Fruit fly (Drosophila melanogaster) whole organism, embryonic: ENCODE results near the gene Cbl.

ENCODE experiments used
- B-H1 ChIP-seq: fragments of 200-800 bp; sonication (Bioruptor generic); IDR thresholded peaks from 3 replicates; pipeline ENCODE4 v1.3.6; 2022; ENCODE audit warnings: missing biosample characterization, missing genetic modification characterization
- CG10462 ChIP-seq: fragments of 200-800 bp; sonication (Bioruptor generic); optimal IDR thresholded peaks from 2 replicates; lab custom pipeline; 2016; ENCODE audit warnings: missing biosample characterization, missing genetic modification characterization
- CG10959 ChIP-seq: fragments of 200-800 bp; sonication (Bioruptor generic); IDR thresholded peaks from 2 replicates; pipeline ENCODE4 v1.3.6; 2022; ENCODE audit warnings: missing biosample characterization, missing genetic modification characterization
- CG11085 ChIP-seq: fragments of 200-800 bp; sonication (Bioruptor generic); IDR thresholded peaks from 2 replicates; pipeline ENCODE4 v1.3.6; 2022; ENCODE audit warnings: missing biosample characterization, missing genetic modification characterization
- CG11504 ChIP-seq: fragments of 200-800 bp; sonication (Bioruptor generic); optimal IDR thresholded peaks from 3 replicates; lab custom pipeline; 2019; ENCODE audit warnings: missing biosample characterization, mild to moderate bottlenecking, missing genetic modification characterization, moderate library complexity
- CG11560 ChIP-seq: fragments of 200-800 bp; sonication (Bioruptor generic); IDR thresholded peaks from 3 replicates; pipeline ENCODE4 v1.3.6; 2022; ENCODE audit warnings: missing biosample characterization, missing genetic modification characterization
- CG13775 ChIP-seq: fragments of 200-800 bp; sonication (Bioruptor generic); optimal IDR thresholded peaks from 3 replicates; lab custom pipeline; 2017; ENCODE audit warnings: missing biosample characterization, mild to moderate bottlenecking, missing genetic modification characterization
- CG15479 ChIP-seq: fragments of 200-800 bp; sonication (Bioruptor generic); optimal IDR thresholded peaks from 3 replicates; lab custom pipeline; 2019; ENCODE audit warnings: missing biosample characterization, mild to moderate bottlenecking, missing genetic modification characterization, moderate library complexity
- CG2199 ChIP-seq: fragments of 200-800 bp; sonication (Bioruptor generic); IDR thresholded peaks from 3 replicates; pipeline ENCODE4 v1.3.6; 2022; ENCODE audit warnings: missing biosample characterization, missing genetic modification characterization
- CG6791 ChIP-seq: fragments of 200-800 bp; sonication (Bioruptor generic); IDR thresholded peaks from 3 replicates; pipeline ENCODE4 v1.3.6; 2022; ENCODE audit warnings: missing biosample characterization, missing genetic modification characterization; ENCODE audit not compliant: partially characterized antibody
- CG7963 ChIP-seq: fragments of 200-800 bp; sonication (Bioruptor generic); IDR thresholded peaks from 3 replicates; pipeline ENCODE4 v1.3.6; 2022; ENCODE audit warnings: missing biosample characterization, missing genetic modification characterization; ENCODE audit not compliant: partially characterized antibody
- CG8281 ChIP-seq: fragments of 200-800 bp; sonication (Bioruptor generic); optimal IDR thresholded peaks from 2 replicates; lab custom pipeline; 2018; ENCODE audit warnings: missing biosample characterization, mild to moderate bottlenecking, missing genetic modification characterization, moderate library complexity
- CG9437 ChIP-seq: fragments of 200-800 bp; sonication (Bioruptor generic); optimal IDR thresholded peaks from 2 replicates; lab custom pipeline; 2018; ENCODE audit warnings: missing biosample characterization, mild to moderate bottlenecking, missing genetic modification characterization
- CHES-1-like ChIP-seq: fragments of 200-800 bp; sonication (Bioruptor generic); optimal IDR thresholded peaks from 2 replicates; lab custom pipeline; 2016; ENCODE audit warnings: missing biosample characterization, missing genetic modification characterization
- D19B ChIP-seq: fragments of 200-800 bp; sonication (Bioruptor generic); optimal IDR thresholded peaks from 2 replicates; lab custom pipeline; 2017; ENCODE audit warnings: missing biosample characterization, mild to moderate bottlenecking, missing genetic modification characterization
- Dad ChIP-seq: fragments of 200-800 bp; sonication (Bioruptor generic); optimal IDR thresholded peaks from 3 replicates; lab custom pipeline; 2016; ENCODE audit warnings: missing biosample characterization, missing genetic modification characterization
- Dek ChIP-seq: fragments of 200-800 bp; sonication (Bioruptor generic); optimal IDR thresholded peaks from 3 replicates; lab custom pipeline; 2019; ENCODE audit warnings: missing biosample characterization, mild to moderate bottlenecking, missing genetic modification characterization, moderate library complexity
- Dll ChIP-seq: fragments of 200-800 bp; sonication (Bioruptor generic); IDR thresholded peaks from 4 replicates; pipeline ENCODE4 v1.3.6; 2022; ENCODE audit warnings: missing biosample characterization, missing genetic modification characterization; ENCODE audit not compliant: partially characterized antibody
- Doc2 ChIP-seq: fragments of 200-800 bp; sonication (Bioruptor generic); IDR thresholded peaks from 2 replicates; pipeline ENCODE4 v1.3.6; 2022; ENCODE audit warnings: missing biosample characterization, missing genetic modification characterization
- H15 ChIP-seq: fragments of 200-800 bp; sonication (Bioruptor generic); IDR thresholded peaks from 3 replicates; pipeline ENCODE4 v1.3.6; 2022; ENCODE audit warnings: missing biosample characterization, missing genetic modification characterization
- HLH4C ChIP-seq: fragments of 200-800 bp; sonication (Bioruptor generic); IDR thresholded peaks from 3 replicates; pipeline ENCODE4 v1.3.6; 2022; ENCODE audit warnings: missing biosample characterization, missing genetic modification characterization; ENCODE audit not compliant: partially characterized antibody
- HmgZ ChIP-seq: fragments of 200-800 bp; sonication (Bioruptor generic); optimal IDR thresholded peaks from 2 replicates; lab custom pipeline; 2018; ENCODE audit warnings: missing biosample characterization, mild to moderate bottlenecking, missing genetic modification characterization
- Hmx ChIP-seq: fragments of 200-800 bp; sonication (Bioruptor generic); optimal IDR thresholded peaks from 2 replicates; lab custom pipeline; 2016; ENCODE audit warnings: missing biosample characterization, missing genetic modification characterization
- MESR4 ChIP-seq: fragments of 200-800 bp; sonication (Bioruptor generic); optimal IDR thresholded peaks from 2 replicates; lab custom pipeline; 2018; ENCODE audit warnings: missing biosample characterization, mild to moderate bottlenecking, missing genetic modification characterization, moderate library complexity
- MTF-1 ChIP-seq: fragments of 200-800 bp; sonication (Bioruptor generic); optimal IDR thresholded peaks from 2 replicates; lab custom pipeline; 2018; ENCODE audit warnings: missing biosample characterization, mild to moderate bottlenecking, missing genetic modification characterization, borderline replicate concordance
- Oaz ChIP-seq: fragments of 200-800 bp; sonication (Bioruptor generic); IDR thresholded peaks from 2 replicates; pipeline ENCODE4 v1.3.6; 2022; ENCODE audit warnings: missing biosample characterization, missing genetic modification characterization
- Pdp1 ChIP-seq, 2 experiments: fragments of 200-800 bp; sonication (Bioruptor generic); optimal IDR thresholded peaks; 3 replicates each; lab custom pipeline; 2016; ENCODE audit warnings: missing biosample characterization in 2 of 2, missing genetic modification characterization in 2 of 2, mild to moderate bottlenecking in 1 of 2, moderate library complexity in 1 of 2
- Stat92E ChIP-seq, 3 experiments: fragments of >200 bp in 2 of 3; fragments of 200-800 bp in 1 of 3; sonication (Bioruptor generic) in 1 of 3; optimal IDR thresholded peaks; 2 replicates each; lab custom pipeline; 2017 to 2019; ENCODE audit warnings: missing biosample characterization in 3 of 3, missing genetic modification characterization in 3 of 3, mild to moderate bottlenecking in 1 of 3, moderate library complexity in 1 of 3
- bigmax ChIP-seq: fragments of 200-800 bp; sonication (Bioruptor generic); optimal IDR thresholded peaks from 2 replicates; lab custom pipeline; 2018; ENCODE audit warnings: missing biosample characterization, mild to moderate bottlenecking, missing genetic modification characterization
- chm ChIP-seq: fragments of 200-800 bp; sonication (Bioruptor generic); IDR thresholded peaks from 2 replicates; pipeline ENCODE4 v1.3.6; 2022; ENCODE audit warnings: missing biosample characterization, missing genetic modification characterization
- crol ChIP-seq: fragments of 200-800 bp; sonication (Bioruptor generic); IDR thresholded peaks from 2 replicates; pipeline ENCODE4 v1.3.6; 2022; ENCODE audit warnings: missing biosample characterization, missing genetic modification characterization
- dan ChIP-seq: fragments of 200-800 bp; sonication (Bioruptor generic); IDR thresholded peaks from 2 replicates; pipeline ENCODE4 v1.3.6; 2022; ENCODE audit warnings: missing biosample characterization, missing genetic modification characterization
- dm ChIP-seq: fragments of 200-800 bp; sonication (Bioruptor generic); optimal IDR thresholded peaks from 3 replicates; lab custom pipeline; 2016; ENCODE audit warnings: missing biosample characterization, missing genetic modification characterization
- en ChIP-seq: fragments of 200-800 bp; sonication (Bioruptor generic); optimal IDR thresholded peaks from 2 replicates; lab custom pipeline; 2016; ENCODE audit warnings: missing biosample characterization, missing genetic modification characterization
- eve ChIP-seq, 2 experiments: fragments of >200 bp; optimal IDR thresholded peaks; 2 replicates each; lab custom pipeline; 2017; ENCODE audit warnings: missing biosample characterization in 2 of 2, missing genetic modification characterization in 2 of 2
- gsb-n ChIP-seq: fragments of 200-800 bp; sonication (Bioruptor generic); optimal IDR thresholded peaks from 3 replicates; lab custom pipeline; 2018; ENCODE audit warnings: missing biosample characterization, mild to moderate bottlenecking, missing genetic modification characterization
- klu ChIP-seq: fragments of 200-800 bp; sonication (Bioruptor generic); IDR thresholded peaks from 2 replicates; pipeline ENCODE4 v1.3.6; 2022; ENCODE audit warnings: missing biosample characterization, missing genetic modification characterization
- lmd ChIP-seq: fragments of 200-800 bp; sonication (Bioruptor generic); IDR thresholded peaks from 2 replicates; pipeline ENCODE4 v1.3.6; 2022; ENCODE audit warnings: missing biosample characterization, missing genetic modification characterization
- mam ChIP-seq: fragments of 200-800 bp; sonication (Bioruptor generic); optimal IDR thresholded peaks from 3 replicates; lab custom pipeline; 2016; ENCODE audit warnings: missing biosample characterization, missing genetic modification characterization
- nom ChIP-seq: fragments of 200-800 bp; sonication (Bioruptor generic); optimal IDR thresholded peaks from 2 replicates; lab custom pipeline; 2017; ENCODE audit warnings: missing biosample characterization, missing genetic modification characterization, mild to moderate bottlenecking, moderate library complexity, missing genetic modification reagents
- oc ChIP-seq: fragments of 200-800 bp; sonication (Bioruptor generic); optimal IDR thresholded peaks from 2 replicates; lab custom pipeline; 2018; ENCODE audit warnings: missing biosample characterization, mild to moderate bottlenecking, missing genetic modification characterization, moderate library complexity
- org-1 ChIP-seq: fragments of 200-800 bp; sonication (Bioruptor generic); optimal IDR thresholded peaks from 2 replicates; lab custom pipeline; 2017; ENCODE audit warnings: missing biosample characterization, missing genetic modification characterization
- pan ChIP-seq, 4 experiments: fragments of >200 bp in 3 of 4; fragments of 200-800 bp in 1 of 4; sonication (Bioruptor generic) in 1 of 4; optimal IDR thresholded peaks in 3 of 4; IDR thresholded peaks in 1 of 4; 2 replicates each; pipeline versions ENCODE4 v1.3.6 to Lab custom; 2017 to 2022; ENCODE audit warnings: missing biosample characterization in 2 of 4, missing genetic modification characterization in 2 of 4, mixed read lengths in 1 of 4
- row ChIP-seq: fragments of 200-800 bp; sonication (Bioruptor generic); IDR thresholded peaks from 3 replicates; pipeline ENCODE4 v1.3.6; 2022; ENCODE audit warnings: missing biosample characterization, missing genetic modification characterization
- tll ChIP-seq, 2 experiments: fragments of 200-800 bp in 1 of 2; fragments of >200 bp in 1 of 2; sonication (Bioruptor generic) in 1 of 2; optimal IDR thresholded peaks; 2 replicates each; lab custom pipeline; 2017 to 2019; ENCODE audit warnings: missing biosample characterization in 2 of 2, missing genetic modification characterization in 2 of 2, mild to moderate bottlenecking in 1 of 2, moderate library complexity in 1 of 2
- trem ChIP-seq: fragments of 200-800 bp; optimal IDR thresholded peaks from 3 replicates; lab custom pipeline; 2019; ENCODE audit warnings: missing biosample characterization, mild to moderate bottlenecking, missing genetic modification characterization, moderate library complexity
- vvl ChIP-seq: fragments of 200-800 bp; sonication (Bioruptor generic); IDR thresholded peaks from 2 replicates; pipeline ENCODE4 v1.3.6; 2022; ENCODE audit warnings: missing biosample characterization, missing genetic modification characterization
- z ChIP-seq: fragments of 200-800 bp; sonication (Bioruptor generic); IDR thresholded peaks from 3 replicates; pipeline ENCODE4 v1.3.6; 2022; ENCODE audit warnings: missing biosample characterization, missing genetic modification characterization

The Cbl gene

DNA sequence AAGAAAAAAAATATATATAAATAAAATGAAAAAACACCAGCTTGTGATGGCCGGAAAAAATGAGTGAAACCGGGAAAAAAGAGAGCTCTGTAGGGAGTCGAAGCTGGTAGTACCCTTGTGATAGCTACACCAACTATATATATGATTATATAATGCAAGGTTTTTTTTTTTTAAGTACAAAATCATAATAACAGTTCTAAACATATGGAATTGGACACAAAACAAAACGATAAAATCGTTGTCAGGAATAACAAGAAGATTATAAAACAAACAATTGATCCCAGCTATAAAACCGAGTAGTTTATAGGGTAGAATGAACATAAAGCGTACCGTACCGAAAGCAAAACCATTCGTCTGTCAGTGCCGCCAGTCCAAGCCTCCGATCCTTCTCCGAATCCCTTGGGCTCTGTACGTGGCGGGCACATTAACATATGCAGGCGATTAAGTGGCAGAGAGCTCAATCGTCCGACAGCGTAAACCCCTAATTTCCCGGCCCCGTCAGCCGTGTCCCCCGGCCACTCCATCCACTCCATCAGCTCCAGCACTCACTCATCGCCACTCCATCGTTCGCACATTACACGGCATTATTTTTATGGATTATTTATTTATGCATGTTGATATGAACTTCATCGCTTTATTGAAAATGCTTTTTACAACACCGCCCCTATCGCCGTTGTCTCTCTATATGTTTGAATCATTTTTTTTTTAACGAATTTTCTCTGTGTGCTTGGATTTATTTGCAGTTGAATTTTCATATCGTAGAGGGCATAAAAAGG lies 36.7 kb downstream of the Cbl start (continued):
- TF ChIP-seq CG2199 (GFP tag; lab: Robert Waterston, UW) (0 out of 3 replicates have a peak, but pooled peaks have one; percentile 61), Dek (peak; percentile 3), row (GFP tag; lab: Robert Waterston, UW) (peak; percentile 45; the same call in 2 of the 3 replicates), Dad (GFP tag; lab: Kevin White, UChicago) (no peak), CHES-1-like (no peak), crol (GFP tag; lab: Robert Waterston, UW) (no peak), CG11504 (tag; lab: Kevin White, UChicago) (no peak), nom (GFP tag; lab: Kevin White, UChicago) (no peak), lmd (GFP tag; lab: Robert Waterston, UW) (no peak), B-H1 (GFP tag; lab: Robert Waterston, UW) (no peak), D19B (GFP tag; lab: Kevin White, UChicago) (peak; percentile 70), CG8281 (tag; lab: Kevin White, UChicago) (no peak), HLH4C (GFP tag; lab: Robert Waterston, UW) (no peak), Doc2 (GFP tag; lab: Robert Waterston, UW) (no peak), CG11560 (tag; lab: Robert Waterston, UW) (no peak), oc (tag; lab: Kevin White, UChicago) (peak; percentile 88), pan (optimal IDR thresholded peaks at IDR 0.05; lab: Kevin White, UChicago) (no peak), pan (GFP tag; optimal IDR thresholded peaks at IDR 0.05 in 1 of 2, IDR thresholded peaks at IDR 0.05 in 1 of 2) (no peak), Dll (GFP tag; lab: Robert Waterston, UW) (0 out of 4 replicates have a peak, but pooled peaks have one; percentile 12), CG6791 (GFP tag; lab: Robert Waterston, UW) (no peak), mam (no peak), dan (GFP tag; lab: Robert Waterston, UW) (no peak), bigmax (GFP tag; lab: Kevin White, UChicago) (no peak), MTF-1 (no peak), CG10959 (GFP tag; lab: Robert Waterston, UW) (no peak), MESR4 (GFP tag; lab: Kevin White, UChicago) (no peak), Oaz (GFP tag; lab: Robert Waterston, UW) (no peak), H15 (GFP tag; lab: Robert Waterston, UW) (no peak), CG15479 (GFP tag; lab: Kevin White, UChicago) (no peak), z (GFP tag; lab: Robert Waterston, UW) (peak; percentile 71), chm (GFP tag; lab: Robert Waterston, UW) (peak; percentile 56; the same call in 1 of the 2 replicates), Hmx (GFP tag; lab: Kevin White, UChicago) (no peak), Stat92E (GFP tag; optimal IDR thresholded peaks at IDR 0.05; lab: Kevin White, UChicago) (no peak), CG10462 (GFP tag; lab: Kevin White, UChicago) (no peak), org-1 (GFP tag; lab: Kevin White, UChicago) (no peak), CG11085 (no peak), en (GFP tag; lab: Kevin White, UChicago) (no peak), gsb-n (tag; lab: Kevin White, UChicago) (peak; percentile 39), vvl (peak; percentile 59; the same call in 1 of the 2 replicates), klu (no peak), trem (tag; lab: Kevin White, UChicago) (no peak), Pdp1 (GFP tag; optimal IDR thresholded peaks at IDR 0.05; lab: Kevin White, UChicago) (peak in 1 of 2 experiments; percentile 72), dm (GFP tag; lab: Kevin White, UChicago) (no peak), tll (GFP tag; optimal IDR thresholded peaks at IDR 0.05; lab: Kevin White, UChicago) (no peak), eve (GFP tag; optimal IDR thresholded peaks at IDR 0.05; lab: Kevin White, UChicago) (no peak), HmgZ (tag; lab: Kevin White, UChicago) (no peak), CG9437 (GFP tag; lab: Kevin White, UChicago) (no peak), CG13775 (GFP tag; lab: Kevin White, UChicago) (no peak), CG7963 (GFP tag; lab: Robert Waterston, UW) (no peak)
